Fruit fly (Drosophila melanogaster) whole organism, embryonic: ENCODE results near the gene Pig1.

ENCODE experiments used
- Atf-2 ChIP-seq: fragments of 200-800 bp; sonication (Bioruptor generic); optimal IDR thresholded peaks from 2 replicates; lab custom pipeline; 2016; ENCODE audit warnings: missing biosample characterization, missing genetic modification characterization
- CG11085 ChIP-seq: fragments of 200-800 bp; sonication (Bioruptor generic); IDR thresholded peaks from 2 replicates; pipeline ENCODE4 v1.3.6; 2022; ENCODE audit warnings: missing biosample characterization, missing genetic modification characterization
- CG11504 ChIP-seq: fragments of 200-800 bp; sonication (Bioruptor generic); optimal IDR thresholded peaks from 3 replicates; lab custom pipeline; 2019; ENCODE audit warnings: missing biosample characterization, mild to moderate bottlenecking, missing genetic modification characterization, moderate library complexity
- CG12391 ChIP-seq: fragments of 200-800 bp; sonication (Bioruptor generic); optimal IDR thresholded peaks from 3 replicates; lab custom pipeline; 2018; ENCODE audit warnings: missing biosample characterization, mild to moderate bottlenecking, missing genetic modification characterization, moderate library complexity
- CG12942 ChIP-seq: fragments of 200-800 bp; sonication (Bioruptor generic); optimal IDR thresholded peaks from 3 replicates; lab custom pipeline; 2016; ENCODE audit warnings: missing biosample characterization, missing genetic modification characterization
- CG15696 ChIP-seq: fragments of 200-800 bp; sonication (Bioruptor generic); optimal IDR thresholded peaks from 2 replicates; lab custom pipeline; 2019; ENCODE audit warnings: missing biosample characterization, mild to moderate bottlenecking, missing genetic modification characterization, moderate library complexity
- CG18262 ChIP-seq: fragments of 200-800 bp; optimal IDR thresholded peaks from 3 replicates; lab custom pipeline; 2019; ENCODE audit warnings: missing biosample characterization, mild to moderate bottlenecking, missing genetic modification characterization, moderate library complexity
- CG2129 ChIP-seq: fragments of 200-800 bp; sonication (Bioruptor generic); IDR thresholded peaks from 2 replicates; pipeline ENCODE4 v1.3.6; 2022; ENCODE audit warnings: missing biosample characterization, missing genetic modification characterization; ENCODE audit not compliant: partially characterized antibody
- CG4854 ChIP-seq: fragments of 200-800 bp; sonication (Bioruptor generic); optimal IDR thresholded peaks from 2 replicates; lab custom pipeline; 2016; ENCODE audit warnings: missing biosample characterization, missing genetic modification characterization, inconsistent platforms
- CG5180 ChIP-seq: fragments of 200-800 bp; sonication (Bioruptor generic); optimal IDR thresholded peaks from 3 replicates; lab custom pipeline; 2017; ENCODE audit warnings: missing biosample characterization, missing genetic modification characterization, mild to moderate bottlenecking, moderate library complexity, missing genetic modification reagents
- CG5953 ChIP-seq: fragments of 200-800 bp; sonication (Bioruptor generic); IDR thresholded peaks from 2 replicates; pipeline ENCODE4 v1.3.6; 2022; ENCODE audit warnings: missing biosample characterization, missing genetic modification characterization
- CG6175 ChIP-seq: fragments of 200-800 bp; sonication (Bioruptor generic); IDR thresholded peaks from 3 replicates; pipeline ENCODE4 v1.3.6; 2022; ENCODE audit warnings: missing biosample characterization, missing genetic modification characterization
- CG6689 ChIP-seq: fragments of 200-800 bp; sonication (Bioruptor generic); IDR thresholded peaks from 2 replicates; pipeline ENCODE4 v1.3.6; 2022; ENCODE audit warnings: missing biosample characterization, missing genetic modification characterization
- CG7271 ChIP-seq: fragments of 200-800 bp; sonication (Bioruptor generic); optimal IDR thresholded peaks from 2 replicates; lab custom pipeline; 2018; ENCODE audit warnings: missing biosample characterization, mild to moderate bottlenecking, missing genetic modification characterization, moderate library complexity
- CG7928 ChIP-seq: fragments of 200-800 bp; sonication (Bioruptor generic); optimal IDR thresholded peaks from 2 replicates; lab custom pipeline; 2017; ENCODE audit warnings: missing biosample characterization, mild to moderate bottlenecking, missing genetic modification characterization
- CG9437 ChIP-seq: fragments of 200-800 bp; sonication (Bioruptor generic); optimal IDR thresholded peaks from 2 replicates; lab custom pipeline; 2018; ENCODE audit warnings: missing biosample characterization, mild to moderate bottlenecking, missing genetic modification characterization
- Drgx ChIP-seq: fragments of 200-800 bp; sonication (Bioruptor generic); IDR thresholded peaks from 2 replicates; pipeline ENCODE4 v1.3.6; 2022; ENCODE audit warnings: missing biosample characterization, missing genetic modification characterization
- E2f1 ChIP-seq: fragments of 200-800 bp; sonication (Bioruptor generic); IDR thresholded peaks from 2 replicates; pipeline ENCODE4 v1.3.6; 2022; ENCODE audit warnings: missing biosample characterization, missing genetic modification characterization
- E2f2 ChIP-seq: fragments of 200-800 bp; sonication (Bioruptor generic); IDR thresholded peaks from 2 replicates; pipeline ENCODE4 v1.3.6; 2022; ENCODE audit warnings: missing biosample characterization, missing genetic modification characterization
- HLH54F ChIP-seq: fragments of 200-800 bp; sonication (Bioruptor generic); optimal IDR thresholded peaks from 3 replicates; lab custom pipeline; 2016; ENCODE audit warnings: missing biosample characterization, missing genetic modification characterization
- HLHmδ ChIP-seq: fragments of 200-800 bp; sonication (Bioruptor generic); optimal IDR thresholded peaks from 2 replicates; lab custom pipeline; 2018; ENCODE audit warnings: missing biosample characterization, mild to moderate bottlenecking, missing genetic modification characterization, moderate library complexity
- Hey ChIP-seq: fragments of 200-800 bp; sonication (Bioruptor generic); optimal IDR thresholded peaks from 3 replicates; lab custom pipeline; 2018; ENCODE audit warnings: missing biosample characterization, mild to moderate bottlenecking, missing genetic modification characterization
- MBD-R2 ChIP-seq: fragments of 200-800 bp; sonication (Bioruptor generic); IDR thresholded peaks from 2 replicates; pipeline ENCODE4 v1.3.6; 2022; ENCODE audit warnings: missing biosample characterization, missing genetic modification characterization
- Mes4 ChIP-seq: fragments of 200-800 bp; sonication (Bioruptor generic); optimal IDR thresholded peaks from 2 replicates; lab custom pipeline; 2016; ENCODE audit warnings: missing biosample characterization, missing genetic modification characterization
- Rfx ChIP-seq: fragments of 200-800 bp; sonication (Bioruptor generic); IDR thresholded peaks from 2 replicates; pipeline ENCODE4 v1.3.6; 2022; ENCODE audit warnings: missing biosample characterization, missing genetic modification characterization
- Sry-β ChIP-seq: fragments of 200-800 bp; sonication (Bioruptor generic); optimal IDR thresholded peaks from 2 replicates; lab custom pipeline; 2018; ENCODE audit warnings: missing biosample characterization, mild to moderate bottlenecking, missing genetic modification characterization, moderate library complexity
- Sry-δ ChIP-seq: fragments of 200-800 bp; sonication (Bioruptor generic); optimal IDR thresholded peaks from 2 replicates; lab custom pipeline; 2016; ENCODE audit warnings: missing biosample characterization, missing genetic modification characterization
- Ssrp ChIP-seq: fragments of 200-800 bp; sonication (Bioruptor generic); optimal IDR thresholded peaks from 2 replicates; lab custom pipeline; 2018; ENCODE audit warnings: missing biosample characterization, mild to moderate bottlenecking, missing genetic modification characterization, moderate library complexity
- Trl ChIP-seq, 3 experiments: fragments of >200 bp in 2 of 3; fragments of 200-800 bp in 1 of 3; sonication (Bioruptor generic) in 1 of 3; optimal IDR thresholded peaks; 2 replicates in 1 of 3; 3 replicates in 2 of 3; lab custom pipeline; 2016 to 2017; ENCODE audit warnings: missing biosample characterization in 1 of 3, missing genetic modification characterization in 1 of 3
- abd-A ChIP-seq: fragments of 200-800 bp; sonication (Bioruptor generic); optimal IDR thresholded peaks from 3 replicates; lab custom pipeline; 2019; ENCODE audit warnings: missing biosample characterization, mild to moderate bottlenecking, missing genetic modification characterization, moderate library complexity
- ac ChIP-seq: fragments of 200-800 bp; sonication (Bioruptor generic); optimal IDR thresholded peaks from 3 replicates; lab custom pipeline; 2017; ENCODE audit warnings: missing biosample characterization, mild to moderate bottlenecking, missing genetic modification characterization
- ash1 ChIP-seq: fragments of 200-800 bp; sonication (Bioruptor generic); optimal IDR thresholded peaks from 2 replicates; lab custom pipeline; 2018; ENCODE audit warnings: missing biosample characterization, mild to moderate bottlenecking, missing genetic modification characterization
- az2 ChIP-seq: fragments of 200-800 bp; sonication (Bioruptor generic); optimal IDR thresholded peaks from 3 replicates; lab custom pipeline; 2016; ENCODE audit warnings: missing biosample characterization, missing genetic modification characterization
- bbx ChIP-seq: fragments of 200-800 bp; sonication (Bioruptor generic); IDR thresholded peaks from 2 replicates; pipeline ENCODE4 v1.3.6; 2022; ENCODE audit warnings: missing biosample characterization, missing genetic modification characterization; ENCODE audit not compliant: partially characterized antibody
- bigmax ChIP-seq: fragments of 200-800 bp; sonication (Bioruptor generic); optimal IDR thresholded peaks from 2 replicates; lab custom pipeline; 2018; ENCODE audit warnings: missing biosample characterization, mild to moderate bottlenecking, missing genetic modification characterization
- da ChIP-seq: fragments of 200-800 bp; sonication (Bioruptor generic); optimal IDR thresholded peaks from 2 replicates; lab custom pipeline; 2016; ENCODE audit warnings: missing biosample characterization, missing genetic modification characterization
- dan ChIP-seq: fragments of 200-800 bp; sonication (Bioruptor generic); IDR thresholded peaks from 2 replicates; pipeline ENCODE4 v1.3.6; 2022; ENCODE audit warnings: missing biosample characterization, missing genetic modification characterization
- dimm ChIP-seq: fragments of 200-800 bp; sonication (Bioruptor generic); IDR thresholded peaks from 2 replicates; pipeline ENCODE4 v1.3.6; 2022; ENCODE audit warnings: missing biosample characterization, missing genetic modification characterization
- dysf ChIP-seq: fragments of 200-800 bp; sonication (Bioruptor generic); IDR thresholded peaks from 3 replicates; pipeline ENCODE4 v1.3.6; 2022; ENCODE audit warnings: missing biosample characterization, missing genetic modification characterization
- emc ChIP-seq: fragments of 200-800 bp; sonication (Bioruptor generic); optimal IDR thresholded peaks from 2 replicates; lab custom pipeline; 2016; ENCODE audit warnings: missing biosample characterization, missing genetic modification characterization
- en ChIP-seq: fragments of 200-800 bp; sonication (Bioruptor generic); optimal IDR thresholded peaks from 2 replicates; lab custom pipeline; 2016; ENCODE audit warnings: missing biosample characterization, missing genetic modification characterization
- fru ChIP-seq: fragments of >200 bp; optimal IDR thresholded peaks from 2 replicates; lab custom pipeline; 2017
- gce ChIP-seq: fragments of 200-800 bp; sonication (Bioruptor generic); IDR thresholded peaks from 3 replicates; pipeline ENCODE4 v1.3.6; 2022; ENCODE audit warnings: missing biosample characterization, missing genetic modification characterization
- lab ChIP-seq: fragments of 200-800 bp; sonication (Bioruptor generic); optimal IDR thresholded peaks from 3 replicates; lab custom pipeline; 2017; ENCODE audit warnings: missing biosample characterization, missing genetic modification characterization, mild to moderate bottlenecking, moderate library complexity, missing genetic modification reagents
- odd ChIP-seq: fragments of 200-800 bp; sonication (Bioruptor generic); optimal IDR thresholded peaks from 2 replicates; lab custom pipeline; 2017; ENCODE audit warnings: missing biosample characterization, mild to moderate bottlenecking, missing genetic modification characterization
- org-1 ChIP-seq: fragments of 200-800 bp; sonication (Bioruptor generic); optimal IDR thresholded peaks from 2 replicates; lab custom pipeline; 2017; ENCODE audit warnings: missing biosample characterization, missing genetic modification characterization
- pfk ChIP-seq: fragments of 200-800 bp; sonication (Bioruptor generic); optimal IDR thresholded peaks from 2 replicates; lab custom pipeline; 2018; ENCODE audit warnings: missing biosample characterization, mild to moderate bottlenecking, missing genetic modification characterization, moderate library complexity
- prd ChIP-seq, 3 experiments: fragments of >200 bp in 2 of 3; fragments of 200-800 bp in 1 of 3; sonication (Bioruptor generic) in 1 of 3; optimal IDR thresholded peaks in 2 of 3; IDR thresholded peaks in 1 of 3; 2 replicates in 2 of 3; 3 replicates in 1 of 3; pipeline versions ENCODE4 v1.3.6 to Lab custom; 2017 to 2022; ENCODE audit warnings: missing biosample characterization in 1 of 3, missing genetic modification characterization in 1 of 3
- sob ChIP-seq: fragments of 200-800 bp; sonication (Bioruptor generic); IDR thresholded peaks from 2 replicates; pipeline ENCODE4 v1.3.6; 2022; ENCODE audit warnings: missing biosample characterization, missing genetic modification characterization
- tll ChIP-seq, 2 experiments: fragments of 200-800 bp in 1 of 2; fragments of >200 bp in 1 of 2; sonication (Bioruptor generic) in 1 of 2; optimal IDR thresholded peaks; 2 replicates each; lab custom pipeline; 2017 to 2019; ENCODE audit warnings: missing biosample characterization in 2 of 2, missing genetic modification characterization in 2 of 2, mild to moderate bottlenecking in 1 of 2, moderate library complexity in 1 of 2
- twi ChIP-seq: fragments of 200-800 bp; optimal IDR thresholded peaks from 2 replicates; lab custom pipeline; 2019; ENCODE audit warnings: missing biosample characterization, mild to moderate bottlenecking, missing genetic modification characterization, moderate library complexity

The Pig1 gene

DNA sequence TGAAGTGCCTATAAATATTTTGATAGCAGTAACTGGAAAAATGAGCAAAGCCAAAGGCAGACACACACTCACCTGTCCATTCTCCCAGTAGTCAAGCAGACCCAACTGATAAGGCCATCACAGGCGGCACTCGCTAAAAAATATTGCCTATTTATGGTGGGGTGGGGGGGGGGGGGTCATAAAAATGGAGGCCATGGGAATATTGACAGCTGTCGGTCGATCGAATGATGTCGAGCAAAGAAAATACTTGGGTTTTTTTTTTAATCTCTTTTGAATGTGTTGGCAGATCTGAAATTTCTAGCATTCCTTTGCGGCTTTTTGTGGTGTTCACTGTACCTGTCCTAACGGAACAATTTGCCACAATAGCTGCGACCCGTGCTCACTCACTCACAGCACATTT is 24.5 kb upstream of the Pig1 start:
- TF ChIP-seq en (GFP tag; lab: Kevin White, UChicago) (no peak), fru (no peak), twi (no peak), Atf-2 (GFP tag; lab: Kevin White, UChicago) (no peak), sob (GFP tag; lab: Robert Waterston, UW) (no peak), Sry-β (GFP tag; lab: Kevin White, UChicago) (no peak), CG5953 (GFP tag; lab: Robert Waterston, UW) (no peak), HLHmδ (no peak), az2 (GFP tag; lab: Kevin White, UChicago) (no peak), CG6689 (GFP tag; lab: Robert Waterston, UW) (no peak), E2f1 (no peak), CG9437 (GFP tag; lab: Kevin White, UChicago) (no peak), MBD-R2 (GFP tag; lab: Robert Waterston, UW) (0 out of 2 replicates have a peak, but pooled peaks have one; percentile 36), abd-A (tag; lab: Kevin White, UChicago) (no peak), da (GFP tag; lab: Kevin White, UChicago) (no peak), ash1 (GFP tag; lab: Kevin White, UChicago) (no peak), Hey (tag; lab: Kevin White, UChicago) (no peak), Rfx (peak; percentile 72), ac (no peak), lab (GFP tag; lab: Kevin White, UChicago) (peak; percentile 69), E2f2 (GFP tag; lab: Robert Waterston, UW) (no peak), Drgx (GFP tag; lab: Robert Waterston, UW) (no peak), org-1 (GFP tag; lab: Kevin White, UChicago) (no peak), CG4854 (no peak), CG7928 (GFP tag; lab: Kevin White, UChicago) (no peak), Sry-δ (GFP tag; lab: Kevin White, UChicago) (no peak), CG12942 (GFP tag; lab: Kevin White, UChicago) (no peak), tll (GFP tag; optimal IDR thresholded peaks at IDR 0.05; lab: Kevin White, UChicago) (no peak), CG6175 (GFP tag; lab: Robert Waterston, UW) (no peak), emc (GFP tag; lab: Kevin White, UChicago) (no peak), CG2129 (GFP tag; lab: Robert Waterston, UW) (no peak), gce (GFP tag; lab: Robert Waterston, UW) (no peak), bbx (no peak), CG11504 (tag; lab: Kevin White, UChicago) (peak; percentile 37), Trl (optimal IDR thresholded peaks at IDR 0.05; lab: Kevin White, UChicago) (no peak), Trl (GFP tag; optimal IDR thresholded peaks at IDR 0.05; lab: Kevin White, UChicago) (no peak), CG15696 (tag; lab: Kevin White, UChicago) (no peak), CG11085 (GFP tag; lab: Robert Waterston, UW) (peak; percentile 30; the same call in 1 of the 2 replicates), dan (GFP tag; lab: Robert Waterston, UW) (no peak), dimm (GFP tag; lab: Robert Waterston, UW) (no peak), odd (GFP tag; lab: Kevin White, UChicago) (no peak), CG5180 (no peak), Ssrp (tag; lab: Kevin White, UChicago) (no peak), HLH54F (GFP tag; lab: Kevin White, UChicago) (no peak), CG12391 (tag; lab: Kevin White, UChicago) (no peak), CG7271 (tag; lab: Kevin White, UChicago) (no peak), dysf (peak; percentile 67; the same call in 2 of the 3 replicates), CG18262 (tag; lab: Kevin White, UChicago) (no peak), pfk (GFP tag; lab: Kevin White, UChicago) (no peak), Mes4 (GFP tag; lab: Kevin White, UChicago) (no peak), bigmax (GFP tag; lab: Kevin White, UChicago) (no peak), prd (optimal IDR thresholded peaks at IDR 0.05; lab: Kevin White, UChicago) (no peak), prd (GFP tag; IDR thresholded peaks at IDR 0.05; lab: Robert Waterston, UW) (peak; percentile 32; the same call in 2 of the 3 replicates)
